Worm (Caenorhabditis elegans) whole organism, young adult: ENCODE results near the gene R151.8.

Source experiments
- B0035.1 ChIP-seq: sonication (generic microtip); optimal IDR thresholded peaks from 2 replicates; lab custom pipeline; 2016; ENCODE audit warnings: missing genetic modification characterization, mild to moderate bottlenecking, missing compliant biosample characterization, missing genotype, missing genetic modification reagents
- C17E4.6 ChIP-seq: fragments of 200-800 bp; sonication (Bioruptor generic); IDR thresholded peaks from 2 replicates; pipeline ENCODE4 v1.3.6; 2022; ENCODE audit warnings: missing genetic modification reagents, missing genetic modification characterization, missing compliant biosample characterization
- F33H1.4 ChIP-seq: fragments of 200-800 bp; sonication (Bioruptor generic); IDR thresholded peaks from 2 replicates; pipeline ENCODE4 v1.3.6; 2022; ENCODE audit warnings: missing genetic modification reagents, missing genetic modification characterization, missing compliant biosample characterization
- ama-1 ChIP-seq, 3 experiments: fragments of 150-350 bp in 1 of 3; sonication (generic microtip) in 2 of 3; optimal IDR thresholded peaks; 2 replicates each; lab custom pipeline; 2014 to 2018; ENCODE audit warnings: missing biosample characterization in 2 of 3, missing genetic modification characterization in 2 of 3, missing genetic modification reagents in 2 of 3
- attf-3 ChIP-seq: fragments of 200-800 bp; sonication (Bioruptor generic); conservative IDR thresholded peaks from 2 replicates; pipeline ENCODE4 v1.3.6; 2022; ENCODE audit warnings: missing genetic modification reagents, missing genetic modification characterization, missing compliant biosample characterization
- ceh-79 ChIP-seq: sonication (generic microtip); optimal IDR thresholded peaks from 2 replicates; lab custom pipeline; 2017; ENCODE audit warnings: mild to moderate bottlenecking, missing genetic modification characterization, missing compliant biosample characterization
- dpl-1 ChIP-seq: fragments of 150-350 bp; optimal IDR thresholded peaks from 2 replicates; lab custom pipeline; 2014; ENCODE audit warnings: missing biosample characterization, missing genetic modification reagents, missing genetic modification characterization
- hlh-12 ChIP-seq: sonication (generic microtip); optimal IDR thresholded peaks from 2 replicates; lab custom pipeline; 2016; ENCODE audit warnings: missing genetic modification characterization, missing compliant biosample characterization
- lag-1 ChIP-seq: fragments of 200-800 bp; sonication (Bioruptor generic); IDR thresholded peaks from 2 replicates; pipeline ENCODE4 v1.3.6; 2022; ENCODE audit warnings: missing genetic modification reagents, missing genetic modification characterization, missing compliant biosample characterization
- mxl-1 ChIP-seq: sonication (generic microtip); optimal IDR thresholded peaks from 2 replicates; lab custom pipeline; 2016; ENCODE audit warnings: missing genetic modification characterization, missing compliant biosample characterization
- nhr-90 ChIP-seq: sonication (generic microtip); optimal IDR thresholded peaks from 2 replicates; lab custom pipeline; 2016; ENCODE audit warnings: missing genotype, mild to moderate bottlenecking, missing genetic modification characterization, missing compliant biosample characterization
- pbrm-1 ChIP-seq: fragments of 200-800 bp; sonication (Bioruptor generic); IDR thresholded peaks from 2 replicates; pipeline ENCODE4 v1.3.6; 2022; ENCODE audit warnings: missing genetic modification reagents, missing genetic modification characterization, missing compliant biosample characterization
- zim-3 ChIP-seq: sonication (generic microtip); optimal IDR thresholded peaks from 2 replicates; lab custom pipeline; 2017; ENCODE audit warnings: mild to moderate bottlenecking, missing genetic modification characterization, moderate library complexity, missing compliant biosample characterization

- TF ChIP-seq F33H1.4 (no peak), B0035.1 (tag; lab: Kevin White, UChicago) (no peak), attf-3 (no peak), mxl-1 (tag; lab: Kevin White, UChicago) (no peak), ceh-79 (tag; lab: Kevin White, UChicago) (no peak), C17E4.6 (GFP tag; lab: Robert Waterston, UW) (no peak), nhr-90 (tag; lab: Kevin White, UChicago) (no peak), dpl-1 (GFP tag; lab: Kevin White, UChicago) (no peak), hlh-12 (tag; lab: Kevin White, UChicago) (no peak), ama-1 (optimal IDR thresholded peaks at IDR 0.05; lab: Kevin White, UChicago) (no peak), ama-1 (GFP tag; optimal IDR thresholded peaks at IDR 0.05; lab: Kevin White, UChicago) (no peak), pbrm-1 (GFP tag; lab: Robert Waterston, UW) (no peak), lag-1 (GFP tag; lab: Robert Waterston, UW) (no peak), zim-3 (tag; lab: Kevin White, UChicago) (no peak)
Measured at ce11 chrIII:7197973-7198372, 31.6 kb downstream of the R151.8 start, which contains the start of gene exos-9.
